Worm (Caenorhabditis elegans): Measurements from ENCODE around the gene K10H10.13.

Gene K10H10.13

DNA sequence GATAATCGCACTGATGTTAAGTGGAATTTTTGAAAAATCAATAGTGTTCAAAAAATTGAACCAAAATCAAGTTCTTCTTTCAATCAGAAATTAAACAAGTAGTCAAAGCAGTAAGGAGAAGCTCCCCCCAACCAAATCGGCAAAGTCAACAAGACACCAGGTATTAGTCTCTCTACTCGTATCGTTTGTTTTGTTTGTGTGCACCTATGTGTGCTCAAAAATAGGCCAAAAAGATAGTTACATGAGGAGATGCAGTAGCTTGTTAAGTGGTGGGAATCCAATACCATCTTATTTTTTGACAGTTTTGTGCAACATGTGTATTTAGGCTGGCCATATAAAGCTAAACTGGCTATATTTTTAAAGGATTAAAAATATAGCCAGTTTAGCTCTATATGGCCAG, 4.8 kb downstream of the K10H10.13 start, which contains the start of gene K10H10.12:
K10H10.12 (minus strand) TSS at position 101 of the 400 bp plus-strand sequence.
- no peak for TF ChIP-seq mls-2 (tag; optimal IDR thresholded peaks at IDR 0.05)
- no peak for TF ChIP-seq ceh-43 (GFP tag; optimal IDR thresholded peaks at IDR 0.05)
- TF ChIP-seq ceh-83 (GFP tag; optimal IDR thresholded peaks at IDR 0.05): no peak
- no peak for TF ChIP-seq hlh-1 (tag; optimal IDR thresholded peaks at IDR 0.05)
- TF ChIP-seq lin-13 (tag; optimal IDR thresholded peaks at IDR 0.05): no peak
- TF ChIP-seq zip-8 (tag; optimal IDR thresholded peaks at IDR 0.05): no peak
- no peak for TF ChIP-seq mep-1 (tag; optimal IDR thresholded peaks at IDR 0.05)
- TF ChIP-seq drap-1 (GFP tag; optimal IDR thresholded peaks at IDR 0.05): no peak
- TF ChIP-seq pha-4 (tag; optimal IDR thresholded peaks at IDR 0.05): no peak
- TF ChIP-seq ces-1 (GFP tag; optimal IDR thresholded peaks at IDR 0.05): no peak
- TF ChIP-seq bed-3 (GFP tag; optimal IDR thresholded peaks at IDR 0.05): no peak
- TF ChIP-seq nhr-2 (tag; optimal IDR thresholded peaks at IDR 0.05): no peak
- no peak for TF ChIP-seq lsy-2 (tag; optimal IDR thresholded peaks at IDR 0.05)
- no peak for TF ChIP-seq sem-2 (GFP tag; optimal IDR thresholded peaks at IDR 0.05)
- TF ChIP-seq nhr-237 (tag; optimal IDR thresholded peaks at IDR 0.05): no peak
- no peak for TF ChIP-seq ztf-11 (tag; optimal IDR thresholded peaks at IDR 0.05)
- no peak for TF ChIP-seq elt-1 (tag; optimal IDR thresholded peaks at IDR 0.05; ENCODE audit: borderline replicate concordance, insufficient read depth)
- no peak for TF ChIP-seq M03D4.4 (tag; optimal IDR thresholded peaks at IDR 0.05)

DNA sequence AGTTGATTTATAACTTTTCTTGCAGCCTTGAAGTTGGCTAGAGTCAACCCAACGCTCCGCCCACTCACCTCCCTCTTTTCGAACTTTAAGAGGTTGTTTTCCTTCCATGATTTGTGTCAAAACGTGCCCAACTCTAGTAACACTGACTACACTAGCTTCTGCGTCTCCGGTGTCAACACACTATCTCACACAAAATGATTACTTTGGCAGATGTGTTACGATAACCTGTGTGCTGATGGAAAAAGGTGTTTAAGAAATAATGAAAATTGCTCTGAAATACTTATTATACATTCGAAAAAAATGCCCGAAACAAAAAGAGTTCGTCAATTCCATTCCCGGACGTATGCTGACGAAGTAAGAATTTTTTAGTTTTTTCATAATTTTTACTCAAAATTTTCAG, 8.1 kb downstream of the K10H10.13 start, which contains the start of gene K10H10.6:
K10H10.6 (plus strand) TSS at position 301 of the 400 bp plus-strand sequence.
- TF ChIP-seq nhr-76 (tag; optimal IDR thresholded peaks at IDR 0.05) (no peak), mep-1 (tag; optimal IDR thresholded peaks at IDR 0.05) (no peak), elt-1 (tag; optimal IDR thresholded peaks at IDR 0.05; ENCODE audit: borderline replicate concordance, insufficient read depth) (no peak), mls-2 (tag; optimal IDR thresholded peaks at IDR 0.05) (no peak), lsy-2 (tag; optimal IDR thresholded peaks at IDR 0.05) (no peak), cnd-1 (tag; optimal IDR thresholded peaks at IDR 0.05) (no peak), sptf-1 (tag; optimal IDR thresholded peaks at IDR 0.05) (no peak), nhr-237 (tag; optimal IDR thresholded peaks at IDR 0.05) (no peak), drap-1 (GFP tag; optimal IDR thresholded peaks at IDR 0.05) (no peak), blmp-1 (tag; optimal IDR thresholded peaks at IDR 0.05) (no peak), unc-62 (GFP tag; optimal IDR thresholded peaks at IDR 0.05) (no peak), zip-8 (tag; optimal IDR thresholded peaks at IDR 0.05) (no peak), ces-1 (GFP tag; optimal IDR thresholded peaks at IDR 0.05) (no peak)

DNA sequence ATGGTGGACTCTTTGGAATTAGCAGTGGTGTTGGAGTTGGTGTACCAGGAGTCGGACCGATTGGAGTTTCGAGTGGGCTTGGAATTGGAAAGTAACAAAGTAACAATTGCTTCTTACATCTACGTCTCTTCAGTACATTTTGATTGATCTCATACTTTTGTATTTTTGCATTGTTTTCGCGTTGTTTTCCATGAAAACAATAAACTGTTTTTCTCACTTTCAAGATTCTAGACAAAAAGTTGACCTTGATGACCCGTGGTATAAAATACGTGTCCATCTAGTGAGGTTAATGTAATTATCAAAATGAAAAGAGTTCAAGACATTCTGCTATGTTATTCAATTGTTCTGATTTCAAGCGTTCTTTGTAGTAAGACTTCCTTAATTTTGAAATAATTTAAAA, 9.6 kb downstream of the K10H10.13 start, which contains the start of gene K10H10.5:
K10H10.5 (plus strand) TSS at position 301 of the 400 bp plus-strand sequence.
- TF ChIP-seq lin-13 (tag; optimal IDR thresholded peaks at IDR 0.05) (no peak), ceh-39 (tag; optimal IDR thresholded peaks at IDR 0.05) (no peak), drap-1 (GFP tag; optimal IDR thresholded peaks at IDR 0.05) (no peak), elt-1 (tag; optimal IDR thresholded peaks at IDR 0.05; ENCODE audit: borderline replicate concordance, insufficient read depth) (no peak), sem-2 (GFP tag; optimal IDR thresholded peaks at IDR 0.05) (no peak), nhr-76 (tag; optimal IDR thresholded peaks at IDR 0.05) (no peak), unc-39 (tag; optimal IDR thresholded peaks at IDR 0.05) (no peak), blmp-1 (tag; optimal IDR thresholded peaks at IDR 0.05) (no peak), flh-1 (GFP tag; optimal IDR thresholded peaks at IDR 0.05) (no peak), nhr-28 (tag; optimal IDR thresholded peaks at IDR 0.05) (no peak), zip-8 (tag; optimal IDR thresholded peaks at IDR 0.05) (no peak), unc-62 (GFP tag; optimal IDR thresholded peaks at IDR 0.05) (no peak), lsy-2 (tag; optimal IDR thresholded peaks at IDR 0.05) (no peak), ces-1 (GFP tag; optimal IDR thresholded peaks at IDR 0.05) (no peak), M03D4.4 (tag; optimal IDR thresholded peaks at IDR 0.05) (no peak), sptf-1 (tag; optimal IDR thresholded peaks at IDR 0.05) (no peak), unc-120 (tag; optimal IDR thresholded peaks at IDR 0.05; ENCODE audit: poor library complexity, severe bottlenecking) (no peak), ham-2 (GFP tag; optimal IDR thresholded peaks at IDR 0.05) (no peak)

ce11 chrII:14500122-14500521, 11.0 kb downstream of the K10H10.13 start, which contains the start of gene K10H10.4:
Gene K10H10.4 (plus strand): TSS chrII:14500422.
- TF ChIP-seq elt-1 (tag; optimal IDR thresholded peaks at IDR 0.05; ENCODE audit: borderline replicate concordance, insufficient read depth) (no peak), bed-3 (GFP tag; optimal IDR thresholded peaks at IDR 0.05) (no peak), unc-62 (GFP tag; optimal IDR thresholded peaks at IDR 0.05) (no peak), mab-5 (tag; optimal IDR thresholded peaks at IDR 0.05) (no peak), nhr-237 (tag; optimal IDR thresholded peaks at IDR 0.05) (no peak), pha-4 (tag; optimal IDR thresholded peaks at IDR 0.05) (no peak), mls-2 (tag; optimal IDR thresholded peaks at IDR 0.05) (no peak), ceh-43 (GFP tag; optimal IDR thresholded peaks at IDR 0.05) (no peak), ham-2 (GFP tag; optimal IDR thresholded peaks at IDR 0.05) (no peak), nhr-2 (tag; optimal IDR thresholded peaks at IDR 0.05) (no peak), unc-39 (tag; optimal IDR thresholded peaks at IDR 0.05) (no peak), M03D4.4 (tag; optimal IDR thresholded peaks at IDR 0.05) (no peak), ces-1 (GFP tag; optimal IDR thresholded peaks at IDR 0.05) (no peak)
